Fruit fly (Drosophila melanogaster): ENCODE measurements around the gene CG43373.
A peak's percentile ranks its signal among the peaks of the same experiment; 100 is the strongest.

CG43373 gene

DNA sequence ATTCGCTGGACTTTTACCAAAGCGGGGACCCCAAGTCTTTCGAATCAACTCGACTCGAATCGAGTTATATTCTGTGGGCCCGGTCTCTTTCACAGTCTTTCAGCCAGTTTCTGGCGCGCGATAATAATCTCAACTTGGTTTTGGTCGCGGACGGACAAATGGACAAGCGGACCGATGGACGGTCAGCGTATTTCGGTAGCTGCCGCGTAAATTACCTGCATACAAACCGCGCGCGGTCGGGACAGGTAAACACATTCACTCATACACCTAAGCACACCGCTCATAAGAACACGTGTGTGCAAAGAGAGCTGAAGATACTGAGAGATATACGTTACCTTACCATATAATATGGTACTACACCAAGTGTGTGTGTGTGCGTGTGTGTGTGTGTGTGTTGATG is 53.9 kb downstream of the CG43373 start (continued):
- TF ChIP-seq Opbp (GFP tag; IDR thresholded peaks at IDR 0.05; ENCODE audit: partially characterized antibody) (0 out of 3 replicates have a peak, but pooled peaks have one; percentile 19), CG9215 (GFP tag; IDR thresholded peaks at IDR 0.05) (no peak), Ravus (GFP tag; IDR thresholded peaks at IDR 0.05) (no peak), Drgx (GFP tag; IDR thresholded peaks at IDR 0.05) (no peak), Oaz (GFP tag; IDR thresholded peaks at IDR 0.05) (no peak), lab (GFP tag; optimal IDR thresholded peaks at IDR 0.05) (no peak), CG7928 (GFP tag; optimal IDR thresholded peaks at IDR 0.05) (no peak), dm (GFP tag; optimal IDR thresholded peaks at IDR 0.05) (no peak), CG2712 (tag; optimal IDR thresholded peaks at IDR 0.05) (no peak), Hr51 (GFP tag; optimal IDR thresholded peaks at IDR 0.05) (no peak), pnt (GFP tag; optimal IDR thresholded peaks at IDR 0.05) (no peak), Dip3 (GFP tag; optimal IDR thresholded peaks at IDR 0.05) (no peak), CG15479 (GFP tag; optimal IDR thresholded peaks at IDR 0.05) (peak; percentile 69), CG12769 (tag; optimal IDR thresholded peaks at IDR 0.05) (peak; percentile 23), danr (GFP tag; IDR thresholded peaks at IDR 0.05) (no peak), lmd (GFP tag; IDR thresholded peaks at IDR 0.05) (0 out of 2 replicates have a peak, but pooled peaks have one; percentile 1), tll (GFP tag; optimal IDR thresholded peaks at IDR 0.05) (peak in 1 of 2 experiments; percentile 84), ERR (GFP tag; optimal IDR thresholded peaks at IDR 0.05) (no peak), CG8478 (optimal IDR thresholded peaks at IDR 0.05) (no peak), ro (GFP tag; IDR thresholded peaks at IDR 0.05) (no peak), Kr (GFP tag; optimal IDR thresholded peaks at IDR 0.05) (peak; percentile 45), CG13624 (GFP tag; optimal IDR thresholded peaks at IDR 0.05) (no peak), pzg (GFP tag; optimal IDR thresholded peaks at IDR 0.05) (no peak), CG13287 (GFP tag; IDR thresholded peaks at IDR 0.05; ENCODE audit: partially characterized antibody) (no peak), CG6765 (GFP tag; optimal IDR thresholded peaks at IDR 0.05) (no peak), HLH4C (GFP tag; IDR thresholded peaks at IDR 0.05; ENCODE audit: partially characterized antibody) (no peak), Vsx1 (GFP tag; optimal IDR thresholded peaks at IDR 0.05) (peak; percentile 60), lbe (GFP tag; optimal IDR thresholded peaks at IDR 0.05) (no peak), pros (GFP tag; optimal IDR thresholded peaks at IDR 0.05) (peak; percentile 18), z (GFP tag; IDR thresholded peaks at IDR 0.05) (peak; percentile 81; the same call in 2 of the 3 replicates), cwo (GFP tag; optimal IDR thresholded peaks at IDR 0.05) (no peak), chinmo (GFP tag; IDR thresholded peaks at IDR 0.05; ENCODE audit: partially characterized antibody) (peak; percentile 91), Fer2 (tag; optimal IDR thresholded peaks at IDR 0.05) (no peak), Abd-B (GFP tag; optimal IDR thresholded peaks at IDR 0.05) (no peak), CG1233 (GFP tag; optimal IDR thresholded peaks at IDR 0.05) (no peak), HLHmδ (GFP tag; optimal IDR thresholded peaks at IDR 0.05) (peak; percentile 51), zf30C (GFP tag; optimal IDR thresholded peaks at IDR 0.05) (no peak), Max (GFP tag; optimal IDR thresholded peaks at IDR 0.05) (no peak), pan (optimal IDR thresholded peaks at IDR 0.05) (no peak), pan (GFP tag; optimal IDR thresholded peaks at IDR 0.05 in 1 of 2, IDR thresholded peaks at IDR 0.05 in 1 of 2) (no peak), pum (GFP tag; optimal IDR thresholded peaks at IDR 0.05) (no peak), chif (GFP tag; optimal IDR thresholded peaks at IDR 0.05) (no peak), CG6791 (GFP tag; IDR thresholded peaks at IDR 0.05; ENCODE audit: partially characterized antibody) (no peak), CrebB (tag; optimal IDR thresholded peaks at IDR 0.05) (no peak), NC2β (GFP tag; optimal IDR thresholded peaks at IDR 0.05) (no peak), CG32767 (GFP tag; IDR thresholded peaks at IDR 0.05) (no peak), HHEX (GFP tag; optimal IDR thresholded peaks at IDR 0.05) (no peak), CG17912 (GFP tag; optimal IDR thresholded peaks at IDR 0.05) (no peak), NK7.1 (GFP tag; optimal IDR thresholded peaks at IDR 0.05) (no peak), insv (GFP tag; optimal IDR thresholded peaks at IDR 0.05) (no peak), Hand (GFP tag; optimal IDR thresholded peaks at IDR 0.05) (no peak)
